Worm (Caenorhabditis elegans) whole organism, L3 larva: ENCODE results near the gene clec-229.

Source experiments
- R02D3.7 ChIP-seq: fragments of 150-350 bp; optimal IDR thresholded peaks from 2 replicates; lab custom pipeline; 2014; ENCODE audit warnings: missing biosample characterization, missing genetic modification characterization
- ZK546.5 ChIP-seq: sonication (generic microtip); optimal IDR thresholded peaks from 2 replicates; lab custom pipeline; 2017; ENCODE audit warnings: missing biosample characterization, missing genetic modification characterization
- aly-2 ChIP-seq: fragments of 150-350 bp; optimal IDR thresholded peaks from 2 replicates; lab custom pipeline; 2014; ENCODE audit warnings: missing biosample characterization, missing genetic modification characterization
- ama-1 ChIP-seq: fragments of 150-350 bp; optimal IDR thresholded peaks from 2 replicates; lab custom pipeline; 2018
- ceh-16 ChIP-seq: sonication (generic microtip); optimal IDR thresholded peaks from 2 replicates; lab custom pipeline; 2017; ENCODE audit warnings: missing biosample characterization, missing genetic modification characterization
- ceh-82 ChIP-seq: fragments of 150-350 bp; optimal IDR thresholded peaks from 2 replicates; lab custom pipeline; 2014; ENCODE audit warnings: missing biosample characterization, missing genetic modification characterization
- ceh-9 ChIP-seq: sonication (generic microtip); optimal IDR thresholded peaks from 2 replicates; lab custom pipeline; 2018; ENCODE audit warnings: missing biosample characterization, missing genetic modification characterization
- egl-27 ChIP-seq: sonication (generic microtip); optimal IDR thresholded peaks from 4 replicates; lab custom pipeline; 2017; ENCODE audit warnings: missing biosample characterization, missing genetic modification reagents, missing genetic modification characterization
- egl-5 ChIP-seq: fragments of 150-350 bp; optimal IDR thresholded peaks from 2 replicates; lab custom pipeline; 2017; ENCODE audit warnings: missing biosample characterization, missing genetic modification reagents, missing genetic modification characterization, inconsistent platforms
- elt-1 ChIP-seq: fragments of 150-350 bp; optimal IDR thresholded peaks from 2 replicates; lab custom pipeline; 2014; ENCODE audit warnings: missing biosample characterization, missing genetic modification characterization
- elt-2 ChIP-seq: sonication (generic microtip); optimal IDR thresholded peaks from 2 replicates; lab custom pipeline; 2016; ENCODE audit warnings: missing genetic modification reagents, mild to moderate bottlenecking, missing genetic modification characterization, missing compliant biosample characterization
- elt-3 ChIP-seq, 3 experiments: fragments of 150-350 bp in 1 of 3; sonication (generic microtip) in 2 of 3; optimal IDR thresholded peaks; 2 replicates in 2 of 3; 4 replicates in 1 of 3; lab custom pipeline; 2014 to 2017; ENCODE audit warnings: missing biosample characterization in 3 of 3, missing genetic modification characterization in 3 of 3
- eor-1 ChIP-seq, 2 experiments: fragments of 150-350 bp; optimal IDR thresholded peaks; 2 replicates each; lab custom pipeline; 2014 to 2018; ENCODE audit warnings: missing biosample characterization in 2 of 2, missing genetic modification characterization in 2 of 2
- fkh-10 ChIP-seq: sonication (generic microtip); optimal IDR thresholded peaks from 2 replicates; lab custom pipeline; 2017; ENCODE audit warnings: missing biosample characterization, missing genetic modification reagents, missing genetic modification characterization
- fkh-2 ChIP-seq: fragments of 150-350 bp; optimal IDR thresholded peaks from 2 replicates; lab custom pipeline; 2014; ENCODE audit warnings: missing biosample characterization, missing genetic modification reagents, missing genetic modification characterization
- fos-1 ChIP-seq: fragments of 150-350 bp; optimal IDR thresholded peaks from 2 replicates; lab custom pipeline; 2014; ENCODE audit warnings: missing biosample characterization, missing genetic modification characterization
- hmg-11 ChIP-seq: sonication (generic microtip); optimal IDR thresholded peaks from 2 replicates; lab custom pipeline; 2016; ENCODE audit warnings: missing genetic modification characterization, missing compliant biosample characterization
- jun-1 ChIP-seq: fragments of 150-350 bp; optimal IDR thresholded peaks from 2 replicates; lab custom pipeline; 2014; ENCODE audit warnings: missing biosample characterization, missing genetic modification reagents, missing genetic modification characterization
- lin-39 ChIP-seq: fragments of 150-350 bp; optimal IDR thresholded peaks from 2 replicates; lab custom pipeline; 2018; ENCODE audit warnings: missing biosample characterization, missing genetic modification reagents, missing genetic modification characterization
- nfya-1 ChIP-seq: sonication (generic microtip); optimal IDR thresholded peaks from 2 replicates; lab custom pipeline; 2017; ENCODE audit warnings: missing genetic modification characterization, mild to moderate bottlenecking, missing compliant biosample characterization, antibody characterized with exemption, moderate library complexity; ENCODE audit not compliant: insufficient read depth
- nhr-12 ChIP-seq: fragments of 150-350 bp; optimal IDR thresholded peaks from 2 replicates; lab custom pipeline; 2014; ENCODE audit warnings: missing biosample characterization, missing genetic modification characterization
- nhr-23 ChIP-seq: fragments of 150-350 bp; optimal IDR thresholded peaks from 2 replicates; lab custom pipeline; 2014; ENCODE audit warnings: missing biosample characterization, missing genetic modification reagents, missing genetic modification characterization
- nhr-237 ChIP-seq: fragments of 150-350 bp; optimal IDR thresholded peaks from 2 replicates; lab custom pipeline; 2014; ENCODE audit warnings: missing biosample characterization, missing genetic modification characterization
- nhr-25 ChIP-seq: sonication (generic microtip); optimal IDR thresholded peaks from 2 replicates; lab custom pipeline; 2017; ENCODE audit warnings: missing biosample characterization, missing genetic modification characterization
- nhr-28 ChIP-seq: fragments of 150-350 bp; optimal IDR thresholded peaks from 2 replicates; lab custom pipeline; 2014; ENCODE audit warnings: missing biosample characterization, missing genetic modification characterization
- nhr-76 ChIP-seq: fragments of 150-350 bp; sonication (generic microtip); optimal IDR thresholded peaks from 5 replicates; lab custom pipeline; 2014; ENCODE audit warnings: missing biosample characterization, missing genetic modification characterization
- pha-4 ChIP-seq: fragments of 150-350 bp; optimal IDR thresholded peaks from 2 replicates; lab custom pipeline; 2014; ENCODE audit warnings: missing biosample characterization, missing genetic modification reagents, missing genetic modification characterization
- pqm-1 ChIP-seq: fragments of 150-350 bp; optimal IDR thresholded peaks from 2 replicates; lab custom pipeline; 2017; ENCODE audit warnings: missing biosample characterization, missing genetic modification characterization, inconsistent platforms
- sea-2 ChIP-seq: fragments of 150-350 bp; sonication (generic microtip); optimal IDR thresholded peaks from 4 replicates; lab custom pipeline; 2014; ENCODE audit warnings: missing biosample characterization, missing genetic modification reagents, missing genetic modification characterization
- skn-1 ChIP-seq: fragments of 150-350 bp; optimal IDR thresholded peaks from 2 replicates; lab custom pipeline; 2014; ENCODE audit warnings: missing biosample characterization, missing genetic modification characterization
- snpc-4 ChIP-seq: fragments of 150-350 bp; optimal IDR thresholded peaks from 2 replicates; lab custom pipeline; 2014; ENCODE audit warnings: missing biosample characterization, missing genetic modification characterization
- tbx-2 ChIP-seq: sonication (generic microtip); optimal IDR thresholded peaks from 2 replicates; lab custom pipeline; 2016; ENCODE audit warnings: mild to moderate bottlenecking, missing genetic modification characterization, missing compliant biosample characterization
- unc-39 ChIP-seq: sonication (generic microtip); optimal IDR thresholded peaks from 4 replicates; lab custom pipeline; 2017; ENCODE audit warnings: missing biosample characterization, missing genetic modification characterization
- unc-62 ChIP-seq: fragments of 150-350 bp; sonication (generic microtip); optimal IDR thresholded peaks from 4 replicates; lab custom pipeline; 2014; ENCODE audit warnings: missing biosample characterization, missing genetic modification reagents, missing genetic modification characterization
- zag-1 ChIP-seq: fragments of 150-350 bp; optimal IDR thresholded peaks from 2 replicates; lab custom pipeline; 2014; ENCODE audit warnings: missing biosample characterization, missing genetic modification characterization
- ztf-11 ChIP-seq: fragments of 150-350 bp; optimal IDR thresholded peaks from 2 replicates; lab custom pipeline; 2014; ENCODE audit warnings: missing biosample characterization, missing genetic modification characterization
- ztf-4 ChIP-seq: fragments of 150-350 bp; optimal IDR thresholded peaks from 2 replicates; lab custom pipeline; 2014; ENCODE audit warnings: missing biosample characterization, missing genetic modification characterization

Gene clec-229

DNA sequence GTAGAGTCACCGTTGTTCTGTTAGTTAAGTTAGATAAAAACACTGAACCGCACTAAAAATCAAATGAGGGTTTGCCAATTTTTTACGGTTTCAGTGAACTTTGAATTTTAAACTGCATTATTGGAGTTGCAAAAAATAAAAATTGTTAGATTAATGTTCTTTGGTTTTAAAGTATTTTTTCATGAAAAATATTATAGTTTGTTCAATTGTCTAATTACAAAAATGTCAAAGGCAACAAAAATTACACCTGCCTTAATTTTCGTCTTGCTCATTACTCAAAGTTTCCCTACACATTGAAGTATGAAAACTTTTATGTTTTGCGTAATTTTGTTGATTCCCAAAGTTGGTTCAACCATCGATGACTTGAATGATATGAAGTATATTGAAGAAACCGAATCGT, 30.5 kb downstream of the clec-229 start, which contains the start of gene irld-62:
irld-62 (plus strand) TSS at position 301 of the 400 bp plus-strand sequence.
- TF ChIP-seq elt-2 (tag; lab: Kevin White, UChicago) (no peak), nfya-1 (tag; lab: Kevin White, UChicago) (no peak), fkh-10 (GFP tag; lab: Kevin White, UChicago) (no peak), nhr-28 (tag; lab: Kevin White, UChicago) (no peak), ceh-82 (tag; lab: Kevin White, UChicago) (no peak)

DNA sequence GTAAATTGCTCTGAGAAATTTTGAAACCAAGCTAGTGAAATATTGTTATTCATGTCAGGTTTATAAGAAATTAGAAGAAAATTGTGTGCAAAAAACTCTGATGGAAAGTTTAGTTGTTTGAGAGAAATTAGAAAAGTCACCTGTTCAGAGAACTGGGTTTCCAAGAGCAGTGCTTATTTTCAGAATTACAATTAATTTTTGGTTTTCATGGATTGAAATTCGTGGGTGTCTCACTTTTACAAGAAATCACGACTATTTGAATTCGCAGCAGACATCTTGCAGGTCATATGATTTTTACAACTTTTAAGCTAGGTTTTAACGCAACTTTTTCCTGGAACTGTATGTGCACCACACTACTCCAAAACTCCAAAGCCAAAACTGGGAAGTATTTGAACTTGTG, 32.3 kb downstream of the clec-229 start, which contains the start of gene srz-10:
srz-10 (minus strand) TSS at position 88 of the 400 bp plus-strand sequence.
- TF ChIP-seq ceh-9 (tag; lab: Kevin White, UChicago) (no peak), nhr-25 (tag; lab: Kevin White, UChicago) (no peak), ztf-4 (tag; lab: Kevin White, UChicago) (no peak), ceh-16 (tag; lab: Kevin White, UChicago) (no peak), elt-2 (tag; lab: Kevin White, UChicago) (no peak), ztf-11 (tag; lab: Kevin White, UChicago) (no peak), nhr-23 (tag; lab: Kevin White, UChicago) (no peak), nhr-76 (tag; lab: Kevin White, UChicago) (no peak), ama-1 (lab: Kevin White, UChicago) (no peak), pha-4 (tag; lab: Kevin White, UChicago) (no peak), jun-1 (tag; lab: Kevin White, UChicago) (no peak), R02D3.7 (no peak), ZK546.5 (tag; lab: Kevin White, UChicago) (no peak)

- TF ChIP-seq fkh-2 (no peak), ceh-82 (tag; lab: Kevin White, UChicago) (no peak), ceh-9 (tag; lab: Kevin White, UChicago) (no peak), nhr-76 (tag; lab: Kevin White, UChicago) (no peak), unc-39 (no peak), skn-1 (no peak), eor-1 (tag; optimal IDR thresholded peaks at IDR 0.05; lab: Kevin White, UChicago) (no peak), egl-27 (tag; lab: Kevin White, UChicago) (no peak), zag-1 (tag; lab: Kevin White, UChicago) (no peak), ztf-4 (tag; lab: Kevin White, UChicago) (no peak), hmg-11 (no peak), ama-1 (lab: Kevin White, UChicago) (no peak), aly-2 (tag; lab: Kevin White, UChicago) (no peak), snpc-4 (tag; lab: Kevin White, UChicago) (no peak), pha-4 (tag; lab: Kevin White, UChicago) (no peak), sea-2 (no peak), nhr-25 (tag; lab: Kevin White, UChicago) (no peak), egl-5 (tag; lab: Kevin White, UChicago) (no peak), fos-1 (tag; lab: Kevin White, UChicago) (no peak)
- TF ChIP-seq, all 47 proteins: peak for 0
Observed at ce11 chrV:15306745-15307144, 34.6 kb downstream of the clec-229 start, which contains the start of gene T26H8.4. T26H8.4 (minus strand) TSS chrV:15306845.

DNA sequence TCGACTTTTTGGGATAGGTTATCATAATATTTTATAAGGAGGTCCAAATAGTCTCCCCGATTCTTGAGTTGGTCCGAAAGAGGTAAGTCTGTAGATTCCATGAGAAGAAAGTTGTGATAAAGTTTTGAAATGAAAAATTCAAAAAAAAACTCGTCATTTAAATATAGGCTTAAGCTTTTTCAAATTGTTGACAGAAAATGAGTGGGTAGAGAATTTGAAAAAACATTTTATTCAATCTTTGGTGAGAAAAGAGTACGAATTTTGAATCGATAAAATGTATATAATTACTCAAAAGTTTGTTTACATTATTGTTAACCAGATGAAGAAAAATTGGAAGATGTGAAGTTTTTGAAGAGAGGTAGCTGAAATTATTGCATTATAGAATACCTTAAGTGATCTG, 35.8 kb downstream of the clec-229 start, which contains the start of gene T26H8.5:
T26H8.5 (minus strand) TSS at position 101 of the 400 bp plus-strand sequence.
- TF ChIP-seq pqm-1 (tag; lab: Kevin White, UChicago) (no peak), nhr-25 (tag; lab: Kevin White, UChicago) (no peak), elt-1 (tag; lab: Kevin White, UChicago) (no peak), R02D3.7 (no peak), ztf-4 (tag; lab: Kevin White, UChicago) (no peak)

ce11 chrV:15303625-15304024, 37.7 kb downstream of the clec-229 start, which contains the start of gene srx-48:
srx-48 (minus strand) TSS chrV:15303725.
- no peak for TF ChIP-seq nhr-28 (tag; lab: Kevin White, UChicago)
- no peak for TF ChIP-seq elt-3 (tag; optimal IDR thresholded peaks at IDR 0.05; lab: Kevin White, UChicago)
- no peak for TF ChIP-seq ZK546.5 (tag; lab: Kevin White, UChicago)
- TF ChIP-seq nhr-23 (tag; lab: Kevin White, UChicago) = no peak
- TF ChIP-seq unc-62 (GFP tag; lab: Kevin White, UChicago) = no peak
- no peak for TF ChIP-seq nhr-237 (tag; lab: Kevin White, UChicago)
- TF ChIP-seq R02D3.7 = no peak
- TF ChIP-seq fos-1 (tag; lab: Kevin White, UChicago) = no peak
- TF ChIP-seq ceh-82 (tag; lab: Kevin White, UChicago) = no peak
- TF ChIP-seq eor-1 (tag; optimal IDR thresholded peaks at IDR 0.05; lab: Kevin White, UChicago) = no peak
- TF ChIP-seq lin-39 (tag; lab: Kevin White, UChicago) = no peak
- TF ChIP-seq ceh-9 (tag; lab: Kevin White, UChicago) = no peak
- TF ChIP-seq snpc-4 (tag; lab: Kevin White, UChicago) = no peak
- TF ChIP-seq pha-4 (tag; lab: Kevin White, UChicago) = no peak
- TF ChIP-seq tbx-2 (tag; lab: Kevin White, UChicago) = no peak
- no peak for TF ChIP-seq nhr-12
